Fruit fly (Drosophila melanogaster) whole organism, embryonic: Measurements from ENCODE around the gene CG12182.
A peak's percentile ranks its signal among the peaks of the same experiment; 100 is the strongest.

Experiments used
- ATbp ChIP-seq: fragments of 200-800 bp; sonication (Bioruptor generic); optimal IDR thresholded peaks from 2 replicates; lab custom pipeline; 2017; ENCODE audit warnings: missing biosample characterization, mild to moderate bottlenecking, missing genetic modification characterization, missing genetic modification reagents
- Ada2b ChIP-seq: fragments of 200-800 bp; sonication (Bioruptor generic); IDR thresholded peaks from 2 replicates; pipeline ENCODE4 v1.3.6; 2022; ENCODE audit warnings: missing biosample characterization, missing genetic modification characterization
- Bteb2 ChIP-seq: fragments of 200-800 bp; sonication (Bioruptor generic); optimal IDR thresholded peaks from 2 replicates; lab custom pipeline; 2016; ENCODE audit warnings: missing biosample characterization, missing genetic modification characterization
- CG11695 ChIP-seq: fragments of 200-800 bp; sonication (Bioruptor generic); IDR thresholded peaks from 3 replicates; pipeline ENCODE4 v1.3.6; 2022; ENCODE audit warnings: missing biosample characterization, missing genetic modification characterization
- CG11696 ChIP-seq: fragments of 200-800 bp; sonication (Bioruptor generic); IDR thresholded peaks from 2 replicates; pipeline ENCODE4 v1.3.6; 2022; ENCODE audit warnings: missing biosample characterization, missing genetic modification characterization
- CG12104 ChIP-seq: fragments of 200-800 bp; sonication (Bioruptor generic); optimal IDR thresholded peaks from 3 replicates; lab custom pipeline; 2016; ENCODE audit warnings: missing biosample characterization, missing genetic modification characterization
- CG12391 ChIP-seq: fragments of 200-800 bp; sonication (Bioruptor generic); optimal IDR thresholded peaks from 3 replicates; lab custom pipeline; 2018; ENCODE audit warnings: missing biosample characterization, mild to moderate bottlenecking, missing genetic modification characterization, moderate library complexity
- CG13287 ChIP-seq: fragments of 200-800 bp; sonication (Bioruptor generic); IDR thresholded peaks from 2 replicates; pipeline ENCODE4 v1.3.6; 2022; ENCODE audit warnings: missing biosample characterization, missing genetic modification characterization; ENCODE audit not compliant: partially characterized antibody
- CG13424 ChIP-seq: fragments of 200-800 bp; sonication (Bioruptor generic); optimal IDR thresholded peaks from 2 replicates; lab custom pipeline; 2019; ENCODE audit warnings: missing biosample characterization, mild to moderate bottlenecking, missing genetic modification characterization, moderate library complexity
- CG15514 ChIP-seq: fragments of 200-800 bp; sonication (Bioruptor generic); optimal IDR thresholded peaks from 3 replicates; lab custom pipeline; 2017; ENCODE audit warnings: missing biosample characterization, missing genetic modification characterization, mild to moderate bottlenecking, moderate library complexity, missing genetic modification reagents
- CG17186 ChIP-seq: fragments of 200-800 bp; sonication (Bioruptor generic); optimal IDR thresholded peaks from 3 replicates; lab custom pipeline; 2017; ENCODE audit warnings: missing biosample characterization, missing genetic modification reagents, missing genetic modification characterization
- CG17829 ChIP-seq: fragments of 200-800 bp; optimal IDR thresholded peaks from 2 replicates; lab custom pipeline; 2019; ENCODE audit warnings: missing biosample characterization, mild to moderate bottlenecking, missing genetic modification characterization, moderate library complexity
- CG30431 ChIP-seq: fragments of 200-800 bp; sonication (Bioruptor generic); optimal IDR thresholded peaks from 2 replicates; lab custom pipeline; 2017; ENCODE audit warnings: missing biosample characterization, missing genetic modification characterization
- CG31441 ChIP-seq: fragments of 200-800 bp; sonication (Bioruptor generic); IDR thresholded peaks from 2 replicates; pipeline ENCODE4 v1.3.6; 2022; ENCODE audit warnings: missing biosample characterization, missing genetic modification characterization
- CG34224 ChIP-seq: fragments of 200-800 bp; sonication (Bioruptor generic); IDR thresholded peaks from 3 replicates; pipeline ENCODE4 v1.3.6; 2022; ENCODE audit warnings: missing biosample characterization, missing genetic modification characterization; ENCODE audit not compliant: partially characterized antibody
- CG4820 ChIP-seq: fragments of 200-800 bp; sonication (Bioruptor generic); optimal IDR thresholded peaks from 3 replicates; lab custom pipeline; 2016; ENCODE audit warnings: missing biosample characterization, missing genetic modification characterization
- CG4854 ChIP-seq: fragments of 200-800 bp; sonication (Bioruptor generic); optimal IDR thresholded peaks from 2 replicates; lab custom pipeline; 2016; ENCODE audit warnings: missing biosample characterization, missing genetic modification characterization, inconsistent platforms
- CG5180 ChIP-seq: fragments of 200-800 bp; sonication (Bioruptor generic); optimal IDR thresholded peaks from 3 replicates; lab custom pipeline; 2017; ENCODE audit warnings: missing biosample characterization, missing genetic modification characterization, mild to moderate bottlenecking, moderate library complexity, missing genetic modification reagents
- CG5953 ChIP-seq: fragments of 200-800 bp; sonication (Bioruptor generic); IDR thresholded peaks from 2 replicates; pipeline ENCODE4 v1.3.6; 2022; ENCODE audit warnings: missing biosample characterization, missing genetic modification characterization
- CG7745 ChIP-seq: fragments of 200-800 bp; sonication (Bioruptor generic); optimal IDR thresholded peaks from 2 replicates; lab custom pipeline; 2018; ENCODE audit warnings: missing biosample characterization, mild to moderate bottlenecking, missing genetic modification characterization, moderate library complexity
- CG7963 ChIP-seq: fragments of 200-800 bp; sonication (Bioruptor generic); IDR thresholded peaks from 3 replicates; pipeline ENCODE4 v1.3.6; 2022; ENCODE audit warnings: missing biosample characterization, missing genetic modification characterization; ENCODE audit not compliant: partially characterized antibody
- Camta ChIP-seq: fragments of 200-800 bp; sonication (Bioruptor generic); optimal IDR thresholded peaks from 2 replicates; lab custom pipeline; 2016; ENCODE audit warnings: missing biosample characterization, missing genetic modification characterization
- Drgx ChIP-seq: fragments of 200-800 bp; sonication (Bioruptor generic); IDR thresholded peaks from 2 replicates; pipeline ENCODE4 v1.3.6; 2022; ENCODE audit warnings: missing biosample characterization, missing genetic modification characterization
- E2f1 ChIP-seq: fragments of 200-800 bp; sonication (Bioruptor generic); IDR thresholded peaks from 2 replicates; pipeline ENCODE4 v1.3.6; 2022; ENCODE audit warnings: missing biosample characterization, missing genetic modification characterization
- E2f2 ChIP-seq: fragments of 200-800 bp; sonication (Bioruptor generic); IDR thresholded peaks from 2 replicates; pipeline ENCODE4 v1.3.6; 2022; ENCODE audit warnings: missing biosample characterization, missing genetic modification characterization
- Eip74EF ChIP-seq, 2 experiments: fragments of 200-800 bp in 1 of 2; fragments of >200 bp in 1 of 2; sonication (Bioruptor generic) in 1 of 2; optimal IDR thresholded peaks; 2 replicates each; lab custom pipeline; 2017 to 2019; ENCODE audit warnings: missing biosample characterization in 2 of 2, missing genetic modification characterization in 2 of 2, mild to moderate bottlenecking in 1 of 2, moderate library complexity in 1 of 2
- Gsc ChIP-seq: fragments of 200-800 bp; sonication (Bioruptor generic); IDR thresholded peaks from 2 replicates; pipeline ENCODE4 v1.3.6; 2022; ENCODE audit warnings: missing biosample characterization, missing genetic modification characterization
- HLHmδ ChIP-seq: fragments of 200-800 bp; sonication (Bioruptor generic); optimal IDR thresholded peaks from 2 replicates; lab custom pipeline; 2018; ENCODE audit warnings: missing biosample characterization, mild to moderate bottlenecking, missing genetic modification characterization, moderate library complexity
- Hey ChIP-seq: fragments of 200-800 bp; sonication (Bioruptor generic); optimal IDR thresholded peaks from 3 replicates; lab custom pipeline; 2018; ENCODE audit warnings: missing biosample characterization, mild to moderate bottlenecking, missing genetic modification characterization
- Nf-YB ChIP-seq: fragments of 200-800 bp; sonication (Bioruptor generic); optimal IDR thresholded peaks from 3 replicates; lab custom pipeline; 2019; ENCODE audit warnings: missing biosample characterization, mild to moderate bottlenecking, missing genetic modification characterization, moderate library complexity
- Nf-YC ChIP-seq: fragments of 200-800 bp; optimal IDR thresholded peaks from 3 replicates; lab custom pipeline; 2019; ENCODE audit warnings: missing biosample characterization, mild to moderate bottlenecking, missing genetic modification characterization, moderate library complexity
- Oaz ChIP-seq: fragments of 200-800 bp; sonication (Bioruptor generic); IDR thresholded peaks from 2 replicates; pipeline ENCODE4 v1.3.6; 2022; ENCODE audit warnings: missing biosample characterization, missing genetic modification characterization
- Poxn ChIP-seq: fragments of 200-800 bp; sonication (Bioruptor generic); IDR thresholded peaks from 2 replicates; pipeline ENCODE4 v1.3.6; 2022; ENCODE audit warnings: missing biosample characterization, missing genetic modification characterization
- YL-1 ChIP-seq: fragments of 200-800 bp; sonication (Bioruptor generic); optimal IDR thresholded peaks from 3 replicates; lab custom pipeline; 2017; ENCODE audit warnings: missing biosample characterization, mild to moderate bottlenecking, missing genetic modification characterization
- ac ChIP-seq: fragments of 200-800 bp; sonication (Bioruptor generic); optimal IDR thresholded peaks from 3 replicates; lab custom pipeline; 2017; ENCODE audit warnings: missing biosample characterization, mild to moderate bottlenecking, missing genetic modification characterization
- aop ChIP-seq: fragments of 200-800 bp; sonication (Bioruptor generic); IDR thresholded peaks from 2 replicates; pipeline ENCODE4 v1.3.6; 2022; ENCODE audit warnings: missing biosample characterization, missing genetic modification characterization
- btn ChIP-seq: fragments of 200-800 bp; sonication (Bioruptor generic); optimal IDR thresholded peaks from 2 replicates; lab custom pipeline; 2016; ENCODE audit warnings: missing biosample characterization, missing genetic modification characterization
- crc ChIP-seq: fragments of 200-800 bp; sonication (Bioruptor generic); optimal IDR thresholded peaks from 2 replicates; lab custom pipeline; 2016; ENCODE audit warnings: missing biosample characterization, missing genetic modification characterization
- dati ChIP-seq: fragments of 200-800 bp; sonication (Bioruptor generic); IDR thresholded peaks from 2 replicates; pipeline ENCODE4 v1.3.6; 2022; ENCODE audit warnings: missing biosample characterization, missing genetic modification characterization
- fru ChIP-seq: fragments of >200 bp; optimal IDR thresholded peaks from 2 replicates; lab custom pipeline; 2017
- knrl ChIP-seq: fragments of 200-800 bp; sonication (Bioruptor generic); IDR thresholded peaks from 3 replicates; pipeline ENCODE4 v1.3.6; 2022; ENCODE audit warnings: missing biosample characterization, missing genetic modification characterization; ENCODE audit not compliant: partially characterized antibody
- nau ChIP-seq: fragments of 200-800 bp; sonication (Bioruptor generic); optimal IDR thresholded peaks from 3 replicates; lab custom pipeline; 2017; ENCODE audit warnings: missing biosample characterization, mild to moderate bottlenecking, missing genetic modification characterization, missing genetic modification reagents
- nmo ChIP-seq: fragments of 200-800 bp; sonication (Bioruptor generic); optimal IDR thresholded peaks from 2 replicates; lab custom pipeline; 2018; ENCODE audit warnings: missing biosample characterization, mild to moderate bottlenecking, missing genetic modification characterization, moderate library complexity
- org-1 ChIP-seq: fragments of 200-800 bp; sonication (Bioruptor generic); optimal IDR thresholded peaks from 2 replicates; lab custom pipeline; 2017; ENCODE audit warnings: missing biosample characterization, missing genetic modification characterization
- pho ChIP-seq: fragments of 200-800 bp; sonication (Bioruptor generic); optimal IDR thresholded peaks from 2 replicates; lab custom pipeline; 2016; ENCODE audit warnings: missing biosample characterization, missing genetic modification characterization
- phol ChIP-seq: fragments of 200-800 bp; sonication (Bioruptor generic); optimal IDR thresholded peaks from 3 replicates; lab custom pipeline; 2018; ENCODE audit warnings: missing biosample characterization, mild to moderate bottlenecking, missing genetic modification characterization, moderate library complexity
- pita ChIP-seq: fragments of 200-800 bp; sonication (Bioruptor generic); optimal IDR thresholded peaks from 2 replicates; lab custom pipeline; 2017; ENCODE audit warnings: missing biosample characterization, mild to moderate bottlenecking, missing genetic modification characterization
- repo ChIP-seq: fragments of 200-800 bp; sonication (Bioruptor generic); optimal IDR thresholded peaks from 2 replicates; lab custom pipeline; 2016; ENCODE audit warnings: missing biosample characterization, missing genetic modification characterization
- vnd ChIP-seq: fragments of 200-800 bp; sonication (Bioruptor generic); IDR thresholded peaks from 3 replicates; pipeline ENCODE4 v1.3.6; 2022; ENCODE audit warnings: missing biosample characterization, missing genetic modification characterization; ENCODE audit not compliant: partially characterized antibody
- wek ChIP-seq: fragments of 200-800 bp; sonication (Bioruptor generic); optimal IDR thresholded peaks from 3 replicates; lab custom pipeline; 2018; ENCODE audit warnings: missing biosample characterization, mild to moderate bottlenecking, missing genetic modification characterization, moderate library complexity

CG12182 gene

DNA sequence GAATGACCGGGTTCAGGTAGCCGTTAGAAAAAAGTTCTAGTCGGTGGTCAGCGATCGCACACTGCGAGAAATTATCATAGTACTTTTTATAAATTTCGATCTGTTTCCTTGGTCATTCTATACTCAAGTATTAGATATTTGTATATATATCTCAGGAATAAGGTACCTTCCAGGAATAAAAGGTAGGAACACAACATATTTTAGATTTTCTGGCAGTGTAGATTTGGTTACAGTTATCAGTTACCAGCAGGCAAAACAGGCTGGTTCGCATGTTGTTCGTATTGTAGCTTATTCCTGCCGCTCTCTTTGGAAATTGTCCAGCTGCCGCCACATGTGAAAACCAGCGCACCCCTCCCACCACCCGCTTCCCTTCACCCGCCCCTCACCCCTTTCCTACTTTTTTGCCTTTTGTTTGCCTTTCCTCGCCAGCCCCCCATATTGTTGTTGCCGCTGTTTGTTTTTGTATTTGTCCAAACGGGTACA, 18.0 kb downstream of the CG12182 start (continued):
- TF ChIP-seq CG34224 (no peak), Bteb2 (GFP tag; lab: Kevin White, UChicago) (peak; percentile 61), E2f2 (GFP tag; lab: Robert Waterston, UW) (peak; percentile 68), Poxn (peak; percentile 36; the same call in 1 of the 2 replicates), YL-1 (GFP tag; lab: Kevin White, UChicago) (peak; percentile 45), Hey (no peak), HLHmδ (GFP tag; lab: Kevin White, UChicago) (no peak), Gsc (GFP tag; lab: Robert Waterston, UW) (no peak), CG17829 (tag; lab: Kevin White, UChicago) (peak; percentile 86), CG11696 (GFP tag; lab: Robert Waterston, UW) (peak; percentile 49; the same call in 1 of the 2 replicates), vnd (GFP tag; lab: Robert Waterston, UW) (no peak), CG7745 (no peak), org-1 (GFP tag; lab: Kevin White, UChicago) (peak; percentile 81), repo (GFP tag; lab: Kevin White, UChicago) (peak; percentile 36), Nf-YC (tag; lab: Kevin White, UChicago) (peak; percentile 43), CG30431 (GFP tag; lab: Kevin White, UChicago) (peak; percentile 80), CG17186 (peak; percentile 85), CG7963 (GFP tag; lab: Robert Waterston, UW) (no peak), wek (GFP tag; lab: Kevin White, UChicago) (peak; percentile 23), Camta (GFP tag; lab: Kevin White, UChicago) (peak; percentile 66), CG13287 (GFP tag; lab: Robert Waterston, UW) (no peak), CG11695 (peak; percentile 77), CG13424 (tag; lab: Kevin White, UChicago) (peak; percentile 86), CG15514 (GFP tag; lab: Kevin White, UChicago) (peak; percentile 76), E2f1 (GFP tag; lab: Robert Waterston, UW) (peak; percentile 81), ac (GFP tag; lab: Kevin White, UChicago) (peak; percentile 58), phol (tag; lab: Kevin White, UChicago) (peak; percentile 90), nau (GFP tag; lab: Kevin White, UChicago) (peak; percentile 82), Ada2b (peak; percentile 87), fru (lab: Kevin White, UChicago) (no peak), pita (GFP tag; lab: Kevin White, UChicago) (no peak), Oaz (GFP tag; lab: Robert Waterston, UW) (peak; percentile 71), ATbp (GFP tag; lab: Kevin White, UChicago) (peak; percentile 80), CG12104 (GFP tag; lab: Kevin White, UChicago) (peak; percentile 59), knrl (GFP tag; lab: Robert Waterston, UW) (no peak), CG5180 (GFP tag; lab: Kevin White, UChicago) (peak; percentile 68), Eip74EF (GFP tag; optimal IDR thresholded peaks at IDR 0.05; lab: Kevin White, UChicago) (peak in 1 of 2 experiments; percentile 73), nmo (GFP tag; lab: Kevin White, UChicago) (peak; percentile 90), aop (peak; percentile 46; the same call in 1 of the 2 replicates), CG12391 (tag; lab: Kevin White, UChicago) (peak; percentile 89), pho (peak; percentile 67), btn (GFP tag; lab: Kevin White, UChicago) (peak; percentile 44), crc (peak; percentile 61), Drgx (GFP tag; lab: Robert Waterston, UW) (peak; percentile 84), CG4854 (GFP tag; lab: Kevin White, UChicago) (peak; percentile 77), CG31441 (GFP tag; lab: Robert Waterston, UW) (peak; percentile 49), Nf-YB (peak; percentile 64), CG4820 (GFP tag; lab: Kevin White, UChicago) (peak; percentile 84), dati (GFP tag; lab: Robert Waterston, UW) (peak; percentile 60), CG5953 (peak; percentile 81)
